Fruit fly (Drosophila melanogaster) whole organism, prepupa: ENCODE data around the gene Cpr65Au.

ENCODE experiments used
- CG16779 ChIP-seq: fragments of 200-800 bp; sonication (Bioruptor generic); optimal IDR thresholded peaks from 3 replicates; lab custom pipeline; 2017; ENCODE audit warnings: missing biosample characterization, mild to moderate bottlenecking, missing genetic modification characterization
- CG3032 ChIP-seq: fragments of 200-800 bp; optimal IDR thresholded peaks from 2 replicates; lab custom pipeline; 2019; ENCODE audit warnings: missing biosample characterization, mild to moderate bottlenecking, missing genetic modification characterization, moderate library complexity
- CG7368 ChIP-seq: fragments of 200-800 bp; sonication (Bioruptor generic); optimal IDR thresholded peaks from 3 replicates; lab custom pipeline; 2016; ENCODE audit warnings: missing biosample characterization, missing genetic modification characterization
- CG9139 ChIP-seq: fragments of 200-800 bp; sonication (Bioruptor generic); optimal IDR thresholded peaks from 3 replicates; lab custom pipeline; 2017; ENCODE audit warnings: missing biosample characterization, mild to moderate bottlenecking, missing genetic modification characterization
- Eip93F ChIP-seq: fragments of 200-800 bp; sonication (Bioruptor generic); optimal IDR thresholded peaks from 2 replicates; lab custom pipeline; 2016; ENCODE audit warnings: missing biosample characterization, mild to moderate bottlenecking, missing genetic modification characterization
- Ets21C ChIP-seq: fragments of 200-800 bp; sonication (Bioruptor generic); optimal IDR thresholded peaks from 3 replicates; lab custom pipeline; 2016; ENCODE audit warnings: missing biosample characterization, missing genetic modification characterization
- acj6 ChIP-seq: fragments of 200-800 bp; sonication (Bioruptor generic); optimal IDR thresholded peaks from 3 replicates; lab custom pipeline; 2016; ENCODE audit warnings: missing biosample characterization, missing genetic modification characterization
- topi ChIP-seq: fragments of 200-800 bp; sonication (Bioruptor generic); optimal IDR thresholded peaks from 3 replicates; lab custom pipeline; 2016; ENCODE audit warnings: missing biosample characterization, missing genetic modification characterization

DNA sequence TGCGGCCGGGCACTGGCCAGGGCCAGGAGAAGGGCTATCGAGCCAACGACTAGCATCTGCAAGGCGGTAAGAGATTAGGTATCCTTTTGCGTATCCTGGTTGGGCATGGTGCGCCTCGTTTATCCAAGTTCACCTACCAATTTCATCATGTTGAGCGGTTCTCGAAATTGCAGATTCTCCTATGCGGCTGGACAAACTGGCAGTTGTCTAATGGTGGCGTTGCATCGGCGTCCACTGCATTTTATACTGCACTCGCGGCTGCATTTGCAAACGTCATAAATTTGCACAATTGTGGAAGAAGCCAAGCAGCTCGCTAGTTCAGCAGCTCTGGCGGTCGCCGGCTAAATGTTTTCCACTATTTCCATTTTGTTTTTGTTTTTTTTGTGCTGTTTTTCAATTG, 20.6 kb upstream of the Cpr65Au start, which contains the start of gene Acp65Aa:
- no peak for TF ChIP-seq topi (GFP tag; lab: Kevin White, UChicago)
- no peak for TF ChIP-seq CG16779 (tag; lab: Kevin White, UChicago)
- no peak for TF ChIP-seq CG3032
- no peak for TF ChIP-seq Ets21C
- TF ChIP-seq CG9139: no peak
- TF ChIP-seq CG7368: no peak
- no peak for TF ChIP-seq acj6 (GFP tag; lab: Kevin White, UChicago)
- TF ChIP-seq Eip93F (GFP tag; lab: Kevin White, UChicago): no peak
